Worm (Caenorhabditis elegans) whole organism, L1 larva: ENCODE results near the gene ddx-35.

Experiments used
- C16A3.4 ChIP-seq: fragments of 150-350 bp; optimal IDR thresholded peaks from 2 replicates; lab custom pipeline; 2014; ENCODE audit warnings: missing biosample characterization, missing genetic modification characterization
- F16B12.6 ChIP-seq: fragments of 150-350 bp; optimal IDR thresholded peaks from 2 replicates; lab custom pipeline; 2014; ENCODE audit warnings: missing biosample characterization, missing genetic modification characterization
- aha-1 ChIP-seq: fragments of 150-350 bp; optimal IDR thresholded peaks from 2 replicates; lab custom pipeline; 2014; ENCODE audit warnings: missing biosample characterization, missing genetic modification characterization
- aly-2 ChIP-seq: fragments of 150-350 bp; optimal IDR thresholded peaks from 2 replicates; lab custom pipeline; 2014; ENCODE audit warnings: missing biosample characterization, missing genetic modification characterization
- ama-1 ChIP-seq: fragments of 150-350 bp; optimal IDR thresholded peaks from 2 replicates; lab custom pipeline; 2014
- blmp-1 ChIP-seq: fragments of 150-350 bp; optimal IDR thresholded peaks from 2 replicates; lab custom pipeline; 2014; ENCODE audit warnings: missing biosample characterization, missing genetic modification characterization
- ceh-63 ChIP-seq: fragments of 200-800 bp; sonication (Bioruptor generic); optimal IDR thresholded peaks from 2 replicates; lab custom pipeline; 2018; ENCODE audit warnings: mild to moderate bottlenecking, missing genetic modification characterization, missing compliant biosample characterization
- ceh-8 ChIP-seq: fragments of 200-800 bp; sonication (Bioruptor generic); optimal IDR thresholded peaks from 2 replicates; lab custom pipeline; 2018; ENCODE audit warnings: mild to moderate bottlenecking, missing genetic modification characterization, moderate library complexity, missing compliant biosample characterization
- ceh-82 ChIP-seq, 3 experiments: fragments of 150-350 bp in 1 of 3; sonication (generic microtip) in 2 of 3; optimal IDR thresholded peaks; 2 replicates each; lab custom pipeline; 2014 to 2017; ENCODE audit warnings: missing biosample characterization in 3 of 3, missing genetic modification characterization in 3 of 3
- dpl-1 ChIP-seq, 3 experiments: fragments of 150-350 bp in 2 of 3; sonication (generic microtip) in 1 of 3; optimal IDR thresholded peaks; 2 replicates each; lab custom pipeline; 2014 to 2017; ENCODE audit warnings: missing biosample characterization in 3 of 3, missing genetic modification characterization in 3 of 3, missing genetic modification reagents in 3 of 3
- efl-1 ChIP-seq, 4 experiments: fragments of 150-350 bp; optimal IDR thresholded peaks in 3 of 4; peaks in 1 of 4; 1 replicate in 1 of 4; 2 replicates in 3 of 4; lab custom pipeline; 2014; ENCODE audit warnings: missing biosample characterization in 2 of 4, missing genetic modification characterization in 2 of 4, missing genetic modification reagents in 2 of 4
- egl-13 ChIP-seq: sonication (generic microtip); optimal IDR thresholded peaks from 2 replicates; lab custom pipeline; 2016; ENCODE audit warnings: missing genotype, missing genetic modification reagents, missing genetic modification characterization, missing compliant biosample characterization
- egl-27 ChIP-seq, 2 experiments: fragments of 150-350 bp in 1 of 2; sonication (generic microtip); optimal IDR thresholded peaks; 3 replicates each; lab custom pipeline; 2017 to 2018; ENCODE audit warnings: missing biosample characterization in 2 of 2, missing genetic modification characterization in 2 of 2, missing genetic modification reagents in 2 of 2
- elt-2 ChIP-seq: sonication (generic microtip); optimal IDR thresholded peaks from 2 replicates; lab custom pipeline; 2016; ENCODE audit warnings: missing genetic modification characterization, mild to moderate bottlenecking, inconsistent platforms, missing compliant biosample characterization, missing genetic modification reagents
- elt-3 ChIP-seq, 6 experiments: fragments of 150-350 bp in 1 of 6; sonication (generic microtip); optimal IDR thresholded peaks; 2 replicates each; lab custom pipeline; 2017 to 2018; ENCODE audit warnings: missing biosample characterization in 6 of 6, missing genetic modification characterization in 6 of 6, inconsistent platforms in 1 of 6
- ets-5 ChIP-seq: fragments of 200-800 bp; sonication (Bioruptor generic); IDR thresholded peaks from 2 replicates; pipeline ENCODE4 v1.3.6; 2022; ENCODE audit warnings: missing genetic modification characterization, missing compliant biosample characterization
- fos-1 ChIP-seq: fragments of 150-350 bp; optimal IDR thresholded peaks from 2 replicates; lab custom pipeline; 2014; ENCODE audit warnings: missing biosample characterization, missing genetic modification characterization
- grh-1 ChIP-seq: fragments of 200-800 bp; sonication (Bioruptor generic); IDR thresholded peaks from 2 replicates; pipeline ENCODE4 v1.3.6; 2022; ENCODE audit warnings: missing genetic modification reagents, missing genetic modification characterization, missing compliant biosample characterization
- hlh-17 ChIP-seq: fragments of 200-800 bp; sonication (Bioruptor generic); optimal IDR thresholded peaks from 2 replicates; lab custom pipeline; 2018; ENCODE audit warnings: missing genetic modification characterization, mild to moderate bottlenecking, missing compliant biosample characterization, moderate library complexity, borderline replicate concordance
- hpl-2 ChIP-seq: fragments of 150-350 bp; optimal IDR thresholded peaks from 2 replicates; lab custom pipeline; 2014; ENCODE audit warnings: missing biosample characterization, missing genetic modification reagents, missing genetic modification characterization
- irx-1 ChIP-seq: sonication (generic microtip); optimal IDR thresholded peaks from 2 replicates; lab custom pipeline; 2016; ENCODE audit warnings: missing genetic modification characterization, missing compliant biosample characterization
- isw-1 ChIP-seq: fragments of 200-800 bp; sonication (Bioruptor generic); IDR thresholded peaks from 2 replicates; pipeline ENCODE4 v1.3.6; 2022; ENCODE audit warnings: missing genetic modification characterization, missing compliant biosample characterization
- jun-1 ChIP-seq: fragments of 150-350 bp; optimal IDR thresholded peaks from 2 replicates; lab custom pipeline; 2014; ENCODE audit warnings: missing biosample characterization, missing genetic modification reagents, missing genetic modification characterization
- lin-13 ChIP-seq: fragments of 150-350 bp; optimal IDR thresholded peaks from 2 replicates; lab custom pipeline; 2014; ENCODE audit warnings: missing biosample characterization, missing genetic modification reagents, missing genetic modification characterization
- lin-15B ChIP-seq: fragments of 150-350 bp; sonication (generic microtip); optimal IDR thresholded peaks from 3 replicates; lab custom pipeline; 2014; ENCODE audit warnings: missing biosample characterization, missing genetic modification characterization
- lin-35 ChIP-seq, 2 experiments: fragments of 150-350 bp; optimal IDR thresholded peaks; 2 replicates each; lab custom pipeline; 2014; ENCODE audit warnings: missing biosample characterization in 2 of 2, missing genetic modification characterization in 2 of 2, missing genetic modification reagents in 2 of 2
- lir-3 ChIP-seq: sonication (generic microtip); optimal IDR thresholded peaks from 2 replicates; lab custom pipeline; 2016; ENCODE audit warnings: mild to moderate bottlenecking, missing genetic modification characterization, moderate library complexity, missing compliant biosample characterization; ENCODE audit not compliant: poor library complexity
- mab-9 ChIP-seq: fragments of 200-800 bp; sonication (Bioruptor generic); IDR thresholded peaks from 2 replicates; pipeline ENCODE4 v1.3.6; 2022; ENCODE audit warnings: missing genetic modification reagents, missing genetic modification characterization, missing compliant biosample characterization
- mef-2 ChIP-seq: fragments of 150-350 bp; optimal IDR thresholded peaks from 2 replicates; lab custom pipeline; 2014; ENCODE audit warnings: missing biosample characterization, missing genetic modification characterization
- nhr-11 ChIP-seq: fragments of 150-350 bp; optimal IDR thresholded peaks from 2 replicates; lab custom pipeline; 2014; ENCODE audit warnings: missing biosample characterization, missing genetic modification characterization
- nhr-20 ChIP-seq: sonication (generic microtip); optimal IDR thresholded peaks from 2 replicates; lab custom pipeline; 2016; ENCODE audit warnings: mild to moderate bottlenecking, missing genetic modification characterization, missing compliant biosample characterization
- nhr-71 ChIP-seq: sonication (generic microtip); optimal IDR thresholded peaks from 2 replicates; lab custom pipeline; 2016; ENCODE audit warnings: mild to moderate bottlenecking, missing genetic modification characterization, moderate library complexity, missing compliant biosample characterization
- nhr-76 ChIP-seq: sonication (generic microtip); optimal IDR thresholded peaks from 2 replicates; lab custom pipeline; 2017; ENCODE audit warnings: missing biosample characterization, missing genetic modification characterization
- nhr-90 ChIP-seq: sonication (generic microtip); optimal IDR thresholded peaks from 2 replicates; lab custom pipeline; 2016; ENCODE audit warnings: mild to moderate bottlenecking, missing genetic modification characterization, missing compliant biosample characterization; ENCODE audit not compliant: poor library complexity
- pax-3 ChIP-seq: fragments of 200-800 bp; sonication (Bioruptor generic); optimal IDR thresholded peaks from 2 replicates; lab custom pipeline; 2018; ENCODE audit warnings: mild to moderate bottlenecking, missing genetic modification characterization, moderate library complexity, missing compliant biosample characterization
- pqm-1 ChIP-seq: sonication (generic microtip); optimal IDR thresholded peaks from 3 replicates; lab custom pipeline; 2017; ENCODE audit warnings: missing biosample characterization, missing genetic modification characterization
- rnt-1 ChIP-seq: sonication (generic microtip); optimal IDR thresholded peaks from 2 replicates; lab custom pipeline; 2016; ENCODE audit warnings: mild to moderate bottlenecking, missing genetic modification characterization, moderate library complexity, missing compliant biosample characterization
- sptf-1 ChIP-seq: fragments of 150-350 bp; optimal IDR thresholded peaks from 2 replicates; lab custom pipeline; 2014; ENCODE audit warnings: missing biosample characterization, missing genetic modification characterization
- sup-37 ChIP-seq: fragments of 200-800 bp; sonication (Bioruptor generic); optimal IDR thresholded peaks from 2 replicates; lab custom pipeline; 2018; ENCODE audit warnings: mild to moderate bottlenecking, missing genetic modification characterization, missing compliant biosample characterization
- unc-30 ChIP-seq: sonication (generic microtip); optimal IDR thresholded peaks from 2 replicates; lab custom pipeline; 2017; ENCODE audit warnings: missing biosample characterization, missing genetic modification characterization
- unc-86 ChIP-seq: sonication (generic microtip); optimal IDR thresholded peaks from 2 replicates; lab custom pipeline; 2016; ENCODE audit warnings: missing genetic modification characterization, missing compliant biosample characterization
- unc-98 ChIP-seq: fragments of 200-800 bp; sonication (Bioruptor generic); IDR thresholded peaks from 2 replicates; pipeline ENCODE4 v1.3.6; 2022; ENCODE audit warnings: missing genetic modification characterization, missing compliant biosample characterization
- vab-15 ChIP-seq: sonication (generic microtip); optimal IDR thresholded peaks from 2 replicates; lab custom pipeline; 2017; ENCODE audit warnings: missing genotype, mild to moderate bottlenecking, missing genetic modification characterization, missing compliant biosample characterization
- xbp-1 ChIP-seq: sonication (generic microtip); optimal IDR thresholded peaks from 2 replicates; lab custom pipeline; 2016; ENCODE audit warnings: missing genetic modification characterization, missing compliant biosample characterization
- zip-4 ChIP-seq: fragments of 200-800 bp; sonication (Bioruptor generic); optimal IDR thresholded peaks from 2 replicates; lab custom pipeline; 2018; ENCODE audit warnings: mild to moderate bottlenecking, missing genetic modification characterization, moderate library complexity, missing compliant biosample characterization
- ztf-11 ChIP-seq, 2 experiments: sonication (generic microtip); optimal IDR thresholded peaks; 2 replicates each; lab custom pipeline; 2016 to 2017; ENCODE audit warnings: missing genetic modification characterization in 2 of 2, missing biosample characterization in 1 of 2, missing compliant biosample characterization in 1 of 2
- ztf-4 ChIP-seq: fragments of 150-350 bp; optimal IDR thresholded peaks from 2 replicates; lab custom pipeline; 2014; ENCODE audit warnings: missing biosample characterization, missing genetic modification characterization

The ddx-35 gene

ce11 chrIII:1539366-1539765 lies 14.9 kb downstream of the ddx-35 start:
- TF ChIP-seq ama-1 (lab: Kevin White, UChicago): no peak
- no peak for TF ChIP-seq irx-1
- no peak for TF ChIP-seq unc-30 (tag; lab: Kevin White, UChicago)
- no peak for TF ChIP-seq nhr-76 (tag; lab: Kevin White, UChicago)
- no peak for TF ChIP-seq nhr-90

- no peak for TF ChIP-seq efl-1 (optimal IDR thresholded peaks at IDR 0.05; lab: Kevin White, UChicago)
- TF ChIP-seq efl-1 (GFP tag; optimal IDR thresholded peaks at IDR 0.05 in 1 of 2; lab: Kevin White, UChicago): peak; percentile 8 to 45
- no peak for TF ChIP-seq pax-3 (tag; lab: Kevin White, UChicago)
- TF ChIP-seq, all 84 proteins: peak for 1
Observed at ce11 chrIII:1534431-1534830, 19.8 kb downstream of the ddx-35 start.

- TF ChIP-seq mab-9 (GFP tag; lab: Robert Waterston, UW): no peak
- TF ChIP-seq grh-1 (GFP tag; lab: Robert Waterston, UW): no peak
- no peak for TF ChIP-seq unc-86
- no peak for TF ChIP-seq rnt-1 (tag; lab: Kevin White, UChicago)
- TF ChIP-seq efl-1 (optimal IDR thresholded peaks at IDR 0.05; lab: Kevin White, UChicago): peak; percentile 62 to 74
- TF ChIP-seq efl-1 (GFP tag; optimal IDR thresholded peaks at IDR 0.05 in 1 of 2; lab: Kevin White, UChicago): peak; percentile 67 to 97
- TF ChIP-seq ztf-11 (tag; optimal IDR thresholded peaks at IDR 0.05; lab: Kevin White, UChicago): no peak
- no peak for TF ChIP-seq egl-27 (tag; optimal IDR thresholded peaks at IDR 0.05; lab: Kevin White, UChicago)
- no peak for TF ChIP-seq hlh-17
- TF ChIP-seq egl-13: no peak
- TF ChIP-seq hpl-2: no peak
- no peak for TF ChIP-seq elt-3 (tag; optimal IDR thresholded peaks at IDR 0.05; lab: Kevin White, UChicago)
- TF ChIP-seq jun-1: no peak
- no peak for TF ChIP-seq pqm-1 (tag; lab: Kevin White, UChicago)
- peak; percentile 49 for TF ChIP-seq C16A3.4 (tag; lab: Kevin White, UChicago)
- TF ChIP-seq lin-35 (GFP tag; optimal IDR thresholded peaks at IDR 0.05; lab: Kevin White, UChicago): peak; percentile 36 to 48
- peak; percentile 16 to 43 (median 32) for TF ChIP-seq ceh-82 (tag; optimal IDR thresholded peaks at IDR 0.05; lab: Kevin White, UChicago)
- no peak for TF ChIP-seq pax-3 (tag; lab: Kevin White, UChicago)
- TF ChIP-seq ztf-4: no peak
- TF ChIP-seq dpl-1 (GFP tag; optimal IDR thresholded peaks at IDR 0.05; lab: Kevin White, UChicago): peak; percentile 55 to 67 (median 60)
- TF ChIP-seq unc-98: 0 out of 2 replicates have a peak, but pooled peaks have one; percentile 0
- peak; percentile 34 for TF ChIP-seq F16B12.6 (tag; lab: Kevin White, UChicago)
- no peak for TF ChIP-seq nhr-71 (tag; lab: Kevin White, UChicago)
- peak; percentile 56 for TF ChIP-seq lin-15B
- TF ChIP-seq isw-1 (GFP tag; lab: Robert Waterston, UW): peak; percentile 21
- TF ChIP-seq nhr-11 (tag; lab: Kevin White, UChicago): no peak
- TF ChIP-seq ceh-8 (GFP tag; lab: Kevin White, UChicago): no peak
- no peak for TF ChIP-seq fos-1 (tag; lab: Kevin White, UChicago)
- TF ChIP-seq nhr-20: peak; percentile 27
- TF ChIP-seq lin-13 (GFP tag; lab: Kevin White, UChicago): peak; percentile 47
- no peak for TF ChIP-seq lir-3 (tag; lab: Kevin White, UChicago)
- no peak for TF ChIP-seq zip-4 (GFP tag; lab: Kevin White, UChicago)
- TF ChIP-seq sptf-1 (tag; lab: Kevin White, UChicago): no peak
- TF ChIP-seq vab-15: no peak
- no peak for TF ChIP-seq aha-1
- no peak for TF ChIP-seq irx-1
- TF ChIP-seq xbp-1 (tag; lab: Kevin White, UChicago): peak; percentile 4
- TF ChIP-seq mef-2 (tag; lab: Kevin White, UChicago): no peak
- TF ChIP-seq ets-5 (GFP tag; lab: Robert Waterston, UW): no peak
- TF ChIP-seq aly-2: no peak
- no peak for TF ChIP-seq elt-2 (tag; lab: Kevin White, UChicago)
- TF ChIP-seq ceh-63 (GFP tag; lab: Kevin White, UChicago): no peak
- TF ChIP-seq ama-1 (lab: Kevin White, UChicago): no peak
- no peak for TF ChIP-seq sup-37
- peak; percentile 7 for TF ChIP-seq blmp-1
Observed at ce11 chrIII:1533615-1534014, 20.6 kb downstream of the ddx-35 start, which contains the start of gene mtg-1. Gene mtg-1, plus strand, starts transcription at chrIII:1533774.
